Worm (Caenorhabditis elegans): Measurements from ENCODE around the gene srxa-19.

DNA sequence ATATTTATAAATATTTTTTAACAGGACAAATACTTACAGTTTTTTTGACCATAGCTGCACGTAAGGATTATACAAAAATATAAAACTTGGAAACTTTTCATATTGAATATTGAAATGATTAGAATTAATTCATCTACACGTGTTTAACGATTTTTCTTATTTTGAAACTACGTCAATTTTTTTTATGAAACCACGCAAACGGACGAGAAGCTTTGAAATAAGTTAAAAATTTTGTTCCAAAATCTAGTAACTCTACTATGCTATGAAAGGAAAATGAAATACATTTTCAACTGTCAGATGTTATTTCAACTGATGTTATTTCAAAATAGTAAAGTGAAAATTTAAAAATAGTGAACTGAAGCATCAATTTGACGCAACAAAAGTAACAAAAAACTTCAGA lies 48.8 kb downstream of the srxa-19 start, which contains the start of gene F57A8.6:
- TF ChIP-seq flt-1 (GFP tag; IDR thresholded peaks at IDR 0.05) (no peak), ztf-23 (GFP tag; IDR thresholded peaks at IDR 0.05) (no peak), cog-1 (tag; optimal IDR thresholded peaks at IDR 0.05) (no peak), tab-1 (GFP tag; IDR thresholded peaks at IDR 0.05) (no peak), klf-2 (GFP tag; conservative IDR thresholded peaks at IDR 0.05) (no peak), ztf-29 (GFP tag; IDR thresholded peaks at IDR 0.05) (no peak), ref-1 (GFP tag; conservative IDR thresholded peaks at IDR 0.05) (no peak), med-1 (GFP tag; optimal IDR thresholded peaks at IDR 0.05; ENCODE audit: insufficient read depth) (no peak), T22C8.4 (GFP tag; IDR thresholded peaks at IDR 0.05) (no peak)
